Worm (Caenorhabditis elegans) whole organism, L1 larva: ENCODE data around the gene T28A11.22.
A peak's percentile ranks its signal among the peaks of the same experiment; 100 is the strongest.

Source experiments
- C04F5.9 ChIP-seq: sonication (generic microtip); optimal IDR thresholded peaks from 2 replicates; lab custom pipeline; 2016; ENCODE audit warnings: missing genetic modification characterization, missing compliant biosample characterization
- C16A3.4 ChIP-seq: fragments of 150-350 bp; optimal IDR thresholded peaks from 2 replicates; lab custom pipeline; 2014; ENCODE audit warnings: missing biosample characterization, missing genetic modification characterization
- F16B12.6 ChIP-seq: fragments of 150-350 bp; optimal IDR thresholded peaks from 2 replicates; lab custom pipeline; 2014; ENCODE audit warnings: missing biosample characterization, missing genetic modification characterization
- aly-2 ChIP-seq: fragments of 150-350 bp; optimal IDR thresholded peaks from 2 replicates; lab custom pipeline; 2014; ENCODE audit warnings: missing biosample characterization, missing genetic modification characterization
- ama-1 ChIP-seq: fragments of 150-350 bp; optimal IDR thresholded peaks from 2 replicates; lab custom pipeline; 2014
- ceh-63 ChIP-seq: fragments of 200-800 bp; sonication (Bioruptor generic); optimal IDR thresholded peaks from 2 replicates; lab custom pipeline; 2018; ENCODE audit warnings: mild to moderate bottlenecking, missing genetic modification characterization, missing compliant biosample characterization
- ceh-8 ChIP-seq: fragments of 200-800 bp; sonication (Bioruptor generic); optimal IDR thresholded peaks from 2 replicates; lab custom pipeline; 2018; ENCODE audit warnings: mild to moderate bottlenecking, missing genetic modification characterization, moderate library complexity, missing compliant biosample characterization
- ceh-90 ChIP-seq: sonication (generic microtip); optimal IDR thresholded peaks from 2 replicates; lab custom pipeline; 2016; ENCODE audit warnings: missing genetic modification characterization, missing compliant biosample characterization
- ces-1 ChIP-seq: fragments of 150-350 bp; optimal IDR thresholded peaks from 2 replicates; lab custom pipeline; 2014; ENCODE audit warnings: missing biosample characterization, missing genetic modification reagents, missing genetic modification characterization
- dpl-1 ChIP-seq, 3 experiments: fragments of 150-350 bp in 2 of 3; sonication (generic microtip) in 1 of 3; optimal IDR thresholded peaks; 2 replicates each; lab custom pipeline; 2014 to 2017; ENCODE audit warnings: missing biosample characterization in 3 of 3, missing genetic modification characterization in 3 of 3, missing genetic modification reagents in 3 of 3
- dsc-1 ChIP-seq: sonication (generic microtip); optimal IDR thresholded peaks from 2 replicates; lab custom pipeline; 2016; ENCODE audit warnings: mild to moderate bottlenecking, missing genetic modification characterization, missing compliant biosample characterization
- efl-1 ChIP-seq, 4 experiments: fragments of 150-350 bp; optimal IDR thresholded peaks in 3 of 4; peaks in 1 of 4; 1 replicate in 1 of 4; 2 replicates in 3 of 4; lab custom pipeline; 2014; ENCODE audit warnings: missing biosample characterization in 2 of 4, missing genetic modification characterization in 2 of 4, missing genetic modification reagents in 2 of 4
- egl-13 ChIP-seq: sonication (generic microtip); optimal IDR thresholded peaks from 2 replicates; lab custom pipeline; 2016; ENCODE audit warnings: missing genotype, missing genetic modification reagents, missing genetic modification characterization, missing compliant biosample characterization
- elt-2 ChIP-seq: sonication (generic microtip); optimal IDR thresholded peaks from 2 replicates; lab custom pipeline; 2016; ENCODE audit warnings: missing genetic modification characterization, mild to moderate bottlenecking, inconsistent platforms, missing compliant biosample characterization, missing genetic modification reagents
- elt-3 ChIP-seq, 6 experiments: fragments of 150-350 bp in 1 of 6; sonication (generic microtip); optimal IDR thresholded peaks; 2 replicates each; lab custom pipeline; 2017 to 2018; ENCODE audit warnings: missing biosample characterization in 6 of 6, missing genetic modification characterization in 6 of 6, inconsistent platforms in 1 of 6
- ets-5 ChIP-seq: fragments of 200-800 bp; sonication (Bioruptor generic); IDR thresholded peaks from 2 replicates; pipeline ENCODE4 v1.3.6; 2022; ENCODE audit warnings: missing genetic modification characterization, missing compliant biosample characterization
- fkh-10 ChIP-seq: sonication (generic microtip); optimal IDR thresholded peaks from 2 replicates; lab custom pipeline; 2017; ENCODE audit warnings: missing biosample characterization, missing genetic modification reagents, missing genetic modification characterization
- fkh-4 ChIP-seq: sonication (generic microtip); optimal IDR thresholded peaks from 2 replicates; lab custom pipeline; 2016; ENCODE audit warnings: missing compliant biosample characterization, missing genetic modification characterization, borderline replicate concordance
- grh-1 ChIP-seq: fragments of 200-800 bp; sonication (Bioruptor generic); IDR thresholded peaks from 2 replicates; pipeline ENCODE4 v1.3.6; 2022; ENCODE audit warnings: missing genetic modification reagents, missing genetic modification characterization, missing compliant biosample characterization
- hlh-4 ChIP-seq: sonication (generic microtip); optimal IDR thresholded peaks from 2 replicates; lab custom pipeline; 2016; ENCODE audit warnings: mild to moderate bottlenecking, missing genetic modification characterization, missing compliant biosample characterization
- hpl-2 ChIP-seq: fragments of 150-350 bp; optimal IDR thresholded peaks from 2 replicates; lab custom pipeline; 2014; ENCODE audit warnings: missing biosample characterization, missing genetic modification reagents, missing genetic modification characterization
- irx-1 ChIP-seq: sonication (generic microtip); optimal IDR thresholded peaks from 2 replicates; lab custom pipeline; 2016; ENCODE audit warnings: missing genetic modification characterization, missing compliant biosample characterization
- jun-1 ChIP-seq: fragments of 150-350 bp; optimal IDR thresholded peaks from 2 replicates; lab custom pipeline; 2014; ENCODE audit warnings: missing biosample characterization, missing genetic modification reagents, missing genetic modification characterization
- lin-14 ChIP-seq: fragments of 200-800 bp; sonication (Bioruptor generic); optimal IDR thresholded peaks from 2 replicates; lab custom pipeline; 2018; ENCODE audit warnings: mild to moderate bottlenecking, missing genetic modification characterization, moderate library complexity, missing compliant biosample characterization
- lin-15B ChIP-seq: fragments of 150-350 bp; sonication (generic microtip); optimal IDR thresholded peaks from 3 replicates; lab custom pipeline; 2014; ENCODE audit warnings: missing biosample characterization, missing genetic modification characterization
- lin-35 ChIP-seq, 2 experiments: fragments of 150-350 bp; optimal IDR thresholded peaks; 2 replicates each; lab custom pipeline; 2014; ENCODE audit warnings: missing biosample characterization in 2 of 2, missing genetic modification characterization in 2 of 2, missing genetic modification reagents in 2 of 2
- lsy-2 ChIP-seq, 2 experiments: fragments of 150-350 bp; optimal IDR thresholded peaks; 2 replicates each; lab custom pipeline; 2014; ENCODE audit warnings: missing biosample characterization in 2 of 2, missing genetic modification characterization in 2 of 2
- mdl-1 ChIP-seq, 2 experiments: fragments of 150-350 bp; optimal IDR thresholded peaks; 2 replicates each; lab custom pipeline; 2014 to 2017; ENCODE audit warnings: missing biosample characterization in 2 of 2, missing genetic modification characterization in 2 of 2, inconsistent platforms in 1 of 2
- mef-2 ChIP-seq: fragments of 150-350 bp; optimal IDR thresholded peaks from 2 replicates; lab custom pipeline; 2014; ENCODE audit warnings: missing biosample characterization, missing genetic modification characterization
- nhr-19 ChIP-seq: fragments of 200-800 bp; sonication (Bioruptor generic); conservative IDR thresholded peaks from 2 replicates; pipeline ENCODE4 v1.3.6; 2022; ENCODE audit warnings: missing genetic modification characterization, missing compliant biosample characterization
- nhr-20 ChIP-seq: sonication (generic microtip); optimal IDR thresholded peaks from 2 replicates; lab custom pipeline; 2016; ENCODE audit warnings: mild to moderate bottlenecking, missing genetic modification characterization, missing compliant biosample characterization
- nhr-28 ChIP-seq: fragments of 150-350 bp; optimal IDR thresholded peaks from 2 replicates; lab custom pipeline; 2014; ENCODE audit warnings: missing biosample characterization, missing genetic modification characterization
- nhr-47 ChIP-seq: sonication (generic microtip); optimal IDR thresholded peaks from 2 replicates; lab custom pipeline; 2016; ENCODE audit warnings: mild to moderate bottlenecking, missing genetic modification characterization, moderate library complexity, missing compliant biosample characterization
- nhr-71 ChIP-seq: sonication (generic microtip); optimal IDR thresholded peaks from 2 replicates; lab custom pipeline; 2016; ENCODE audit warnings: mild to moderate bottlenecking, missing genetic modification characterization, moderate library complexity, missing compliant biosample characterization
- nhr-77 ChIP-seq: fragments of 150-350 bp; optimal IDR thresholded peaks from 2 replicates; lab custom pipeline; 2014; ENCODE audit warnings: missing biosample characterization, missing genetic modification characterization
- pax-3 ChIP-seq: fragments of 200-800 bp; sonication (Bioruptor generic); optimal IDR thresholded peaks from 2 replicates; lab custom pipeline; 2018; ENCODE audit warnings: mild to moderate bottlenecking, missing genetic modification characterization, moderate library complexity, missing compliant biosample characterization
- rnt-1 ChIP-seq: sonication (generic microtip); optimal IDR thresholded peaks from 2 replicates; lab custom pipeline; 2016; ENCODE audit warnings: mild to moderate bottlenecking, missing genetic modification characterization, moderate library complexity, missing compliant biosample characterization
- skn-1 ChIP-seq: fragments of 150-350 bp; optimal IDR thresholded peaks from 2 replicates; lab custom pipeline; 2014; ENCODE audit warnings: missing biosample characterization, missing genetic modification characterization
- snu-23 ChIP-seq: sonication (generic microtip); optimal IDR thresholded peaks from 2 replicates; lab custom pipeline; 2016; ENCODE audit warnings: missing genetic modification characterization, missing compliant biosample characterization
- sox-4 ChIP-seq: sonication (generic microtip); optimal IDR thresholded peaks from 2 replicates; lab custom pipeline; 2016; ENCODE audit warnings: missing genetic modification characterization, missing compliant biosample characterization
- sptf-1 ChIP-seq: fragments of 150-350 bp; optimal IDR thresholded peaks from 2 replicates; lab custom pipeline; 2014; ENCODE audit warnings: missing biosample characterization, missing genetic modification characterization
- sup-37 ChIP-seq: fragments of 200-800 bp; sonication (Bioruptor generic); optimal IDR thresholded peaks from 2 replicates; lab custom pipeline; 2018; ENCODE audit warnings: mild to moderate bottlenecking, missing genetic modification characterization, missing compliant biosample characterization
- swsn-7 ChIP-seq: sonication (generic microtip); optimal IDR thresholded peaks from 2 replicates; lab custom pipeline; 2016; ENCODE audit warnings: missing genetic modification characterization, missing compliant biosample characterization
- tbx-2 ChIP-seq: sonication (generic microtip); optimal IDR thresholded peaks from 2 replicates; lab custom pipeline; 2016; ENCODE audit warnings: missing genetic modification characterization, missing compliant biosample characterization
- unc-30 ChIP-seq: sonication (generic microtip); optimal IDR thresholded peaks from 2 replicates; lab custom pipeline; 2017; ENCODE audit warnings: missing biosample characterization, missing genetic modification characterization
- unc-62 ChIP-seq: fragments of 150-350 bp; optimal IDR thresholded peaks from 2 replicates; lab custom pipeline; 2014; ENCODE audit warnings: missing biosample characterization, missing genetic modification reagents, missing genetic modification characterization
- unc-86 ChIP-seq: sonication (generic microtip); optimal IDR thresholded peaks from 2 replicates; lab custom pipeline; 2016; ENCODE audit warnings: missing genetic modification characterization, missing compliant biosample characterization
- unc-98 ChIP-seq: fragments of 200-800 bp; sonication (Bioruptor generic); IDR thresholded peaks from 2 replicates; pipeline ENCODE4 v1.3.6; 2022; ENCODE audit warnings: missing genetic modification characterization, missing compliant biosample characterization
- vab-15 ChIP-seq: sonication (generic microtip); optimal IDR thresholded peaks from 2 replicates; lab custom pipeline; 2017; ENCODE audit warnings: missing genotype, mild to moderate bottlenecking, missing genetic modification characterization, missing compliant biosample characterization
- xbp-1 ChIP-seq: sonication (generic microtip); optimal IDR thresholded peaks from 2 replicates; lab custom pipeline; 2016; ENCODE audit warnings: missing genetic modification characterization, missing compliant biosample characterization
- zag-1 ChIP-seq: fragments of 150-350 bp; optimal IDR thresholded peaks from 2 replicates; lab custom pipeline; 2014; ENCODE audit warnings: missing biosample characterization, missing genetic modification characterization
- zip-4 ChIP-seq: fragments of 200-800 bp; sonication (Bioruptor generic); optimal IDR thresholded peaks from 2 replicates; lab custom pipeline; 2018; ENCODE audit warnings: mild to moderate bottlenecking, missing genetic modification characterization, moderate library complexity, missing compliant biosample characterization
- ztf-11 ChIP-seq, 2 experiments: sonication (generic microtip); optimal IDR thresholded peaks; 2 replicates each; lab custom pipeline; 2016 to 2017; ENCODE audit warnings: missing genetic modification characterization in 2 of 2, missing biosample characterization in 1 of 2, missing compliant biosample characterization in 1 of 2

Gene T28A11.22

DNA sequence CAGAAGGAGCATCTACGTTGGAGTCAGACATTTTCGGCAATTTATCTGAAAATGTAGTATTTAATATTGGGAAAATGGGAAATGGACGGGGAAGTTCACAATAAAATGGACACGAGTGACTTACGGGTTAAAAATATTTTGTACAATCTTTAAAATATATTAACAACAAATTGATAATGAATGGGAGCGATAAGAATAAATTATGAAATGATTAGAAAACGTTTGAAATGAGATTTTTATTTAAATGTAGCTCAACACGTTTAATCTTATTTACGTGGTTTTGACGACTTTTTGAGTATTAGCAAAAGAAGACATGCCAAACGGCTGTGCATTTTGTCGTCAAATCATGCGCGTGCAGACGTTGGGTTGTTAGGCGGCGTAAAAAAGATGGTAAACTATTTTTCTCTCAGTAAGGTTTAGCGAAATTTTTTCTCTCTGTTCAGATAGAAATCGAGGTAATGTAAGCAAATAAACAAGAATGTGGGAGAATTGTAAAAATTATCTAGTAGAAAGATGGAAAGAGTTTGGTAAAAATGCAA is 20.8 kb downstream of the T28A11.22 start, which contains the start of gene fbxa-64:
Gene fbxa-64, minus strand, starts transcription at position 51 of the 539 bp plus-strand sequence.
- no peak for TF ChIP-seq sox-4
- TF ChIP-seq ces-1 (GFP tag; lab: Kevin White, UChicago), result no peak
- no peak for TF ChIP-seq unc-62 (GFP tag; lab: Kevin White, UChicago)
- TF ChIP-seq efl-1 (optimal IDR thresholded peaks at IDR 0.05; lab: Kevin White, UChicago), result peak; percentile 24 to 38
- peak; percentile 39 to 94 for TF ChIP-seq efl-1 (GFP tag; optimal IDR thresholded peaks at IDR 0.05 in 1 of 2; lab: Kevin White, UChicago)
- TF ChIP-seq zag-1, result no peak
- TF ChIP-seq unc-30 (tag; lab: Kevin White, UChicago), result no peak
- TF ChIP-seq fkh-10, result no peak
- no peak for TF ChIP-seq ztf-11 (tag; optimal IDR thresholded peaks at IDR 0.05; lab: Kevin White, UChicago)
- TF ChIP-seq elt-3 (tag; optimal IDR thresholded peaks at IDR 0.05; lab: Kevin White, UChicago), result no peak
- TF ChIP-seq grh-1, result no peak
- TF ChIP-seq lin-35 (GFP tag; optimal IDR thresholded peaks at IDR 0.05; lab: Kevin White, UChicago), result peak; percentile 27 to 46
- no peak for TF ChIP-seq vab-15 (tag; lab: Kevin White, UChicago)
- TF ChIP-seq xbp-1 (tag; lab: Kevin White, UChicago), result no peak
- TF ChIP-seq swsn-7, result peak; percentile 7
- peak; percentile 10 for TF ChIP-seq nhr-20 (tag; lab: Kevin White, UChicago)
- no peak for TF ChIP-seq ama-1 (lab: Kevin White, UChicago)
- peak in 1 of 2 experiments; percentile 2 for TF ChIP-seq lsy-2 (tag; optimal IDR thresholded peaks at IDR 0.05; lab: Kevin White, UChicago)
- TF ChIP-seq nhr-47, result peak; percentile 21
- TF ChIP-seq zip-4 (GFP tag; lab: Kevin White, UChicago), result no peak
- TF ChIP-seq ceh-8 (GFP tag; lab: Kevin White, UChicago), result no peak
- no peak for TF ChIP-seq C04F5.9 (tag; lab: Kevin White, UChicago)
- TF ChIP-seq mef-2 (tag; lab: Kevin White, UChicago), result no peak
- TF ChIP-seq irx-1 (tag; lab: Kevin White, UChicago), result no peak
- TF ChIP-seq nhr-77 (tag; lab: Kevin White, UChicago), result no peak
- no peak for TF ChIP-seq dsc-1 (tag; lab: Kevin White, UChicago)
- no peak for TF ChIP-seq elt-2 (tag; lab: Kevin White, UChicago)
- no peak for TF ChIP-seq fkh-4 (tag; lab: Kevin White, UChicago)
- TF ChIP-seq ceh-90 (tag; lab: Kevin White, UChicago), result no peak
- no peak for TF ChIP-seq aly-2 (tag; lab: Kevin White, UChicago)
- TF ChIP-seq lin-15B (tag; lab: Kevin White, UChicago), result no peak
- TF ChIP-seq snu-23 (GFP tag; lab: Kevin White, UChicago), result peak; percentile 44
- peak in 2 of 3 experiments; percentile 26 to 53 for TF ChIP-seq dpl-1 (GFP tag; optimal IDR thresholded peaks at IDR 0.05; lab: Kevin White, UChicago)
- TF ChIP-seq C16A3.4, result no peak
- no peak for TF ChIP-seq hlh-4 (tag; lab: Kevin White, UChicago)
- peak; percentile 21 for TF ChIP-seq nhr-71 (tag; lab: Kevin White, UChicago)
- no peak for TF ChIP-seq rnt-1 (tag; lab: Kevin White, UChicago)
- TF ChIP-seq skn-1 (tag; lab: Kevin White, UChicago), result no peak
- no peak for TF ChIP-seq unc-98
- no peak for TF ChIP-seq unc-86 (tag; lab: Kevin White, UChicago)
- TF ChIP-seq lin-14 (GFP tag; lab: Kevin White, UChicago), result no peak
- no peak for TF ChIP-seq pax-3 (tag; lab: Kevin White, UChicago)
- TF ChIP-seq mdl-1 (tag; optimal IDR thresholded peaks at IDR 0.05; lab: Kevin White, UChicago), result no peak
- no peak for TF ChIP-seq nhr-19 (GFP tag; lab: Robert Waterston, UW)
- no peak for TF ChIP-seq hpl-2 (GFP tag; lab: Kevin White, UChicago)
- TF ChIP-seq ets-5 (GFP tag; lab: Robert Waterston, UW), result no peak
- TF ChIP-seq F16B12.6, result peak; percentile 83
- no peak for TF ChIP-seq sup-37 (GFP tag; lab: Kevin White, UChicago)
- TF ChIP-seq ceh-63 (GFP tag; lab: Kevin White, UChicago), result no peak
- TF ChIP-seq sptf-1, result no peak
- TF ChIP-seq egl-13, result no peak
- no peak for TF ChIP-seq nhr-28 (tag; lab: Kevin White, UChicago)
- no peak for TF ChIP-seq jun-1
- TF ChIP-seq tbx-2 (tag; lab: Kevin White, UChicago), result no peak
